Worm (Caenorhabditis elegans) whole organism, young adult: ENCODE data around the gene C14H10.2.

Source experiments
- B0035.1 ChIP-seq: sonication (generic microtip); optimal IDR thresholded peaks from 2 replicates; lab custom pipeline; 2016; ENCODE audit warnings: missing genetic modification characterization, mild to moderate bottlenecking, missing compliant biosample characterization, missing genotype, missing genetic modification reagents
- B0261.1 ChIP-seq: sonication (generic microtip); optimal IDR thresholded peaks from 2 replicates; lab custom pipeline; 2016; ENCODE audit warnings: mild to moderate bottlenecking, missing genetic modification characterization, moderate library complexity, missing compliant biosample characterization
- C06A6.2 ChIP-seq: fragments of 200-800 bp; sonication (Bioruptor generic); conservative IDR thresholded peaks from 2 replicates; pipeline ENCODE4 v1.3.6; 2022; ENCODE audit warnings: missing genetic modification characterization, missing compliant biosample characterization
- F52B5.7 ChIP-seq: sonication (generic microtip); optimal IDR thresholded peaks from 2 replicates; lab custom pipeline; 2016; ENCODE audit warnings: mild to moderate bottlenecking, missing genetic modification characterization, missing compliant biosample characterization
- T07F8.4 ChIP-seq: sonication (generic microtip); optimal IDR thresholded peaks from 2 replicates; lab custom pipeline; 2016; ENCODE audit warnings: mild to moderate bottlenecking, missing genetic modification characterization, moderate library complexity, missing compliant biosample characterization
- T26A5.8 ChIP-seq: sonication (generic microtip); optimal IDR thresholded peaks from 2 replicates; lab custom pipeline; 2016; ENCODE audit warnings: missing genetic modification characterization, missing compliant biosample characterization
- Y53G8AR.9 ChIP-seq: fragments of 200-800 bp; sonication (Bioruptor generic); conservative IDR thresholded peaks from 2 replicates; pipeline ENCODE4 v1.3.6; 2022; ENCODE audit warnings: missing genetic modification reagents, missing genetic modification characterization, missing compliant biosample characterization
- Y67H2A.10 ChIP-seq: fragments of 200-800 bp; sonication (Bioruptor generic); conservative IDR thresholded peaks from 2 replicates; pipeline ENCODE4 v1.3.6; 2022; ENCODE audit warnings: missing genetic modification reagents, missing genetic modification characterization, missing compliant biosample characterization
- Y95B8A.8 ChIP-seq: fragments of 200-800 bp; sonication (Bioruptor generic); IDR thresholded peaks from 2 replicates; pipeline ENCODE4 v1.3.6; 2022; ENCODE audit warnings: missing genetic modification reagents, missing genetic modification characterization, missing compliant biosample characterization
- attf-5 ChIP-seq: fragments of 200-800 bp; sonication (Bioruptor generic); optimal IDR thresholded peaks from 2 replicates; lab custom pipeline; 2018; ENCODE audit warnings: mild to moderate bottlenecking, missing genetic modification characterization, missing compliant biosample characterization
- bed-2 ChIP-seq: fragments of 200-800 bp; sonication (Bioruptor generic); IDR thresholded peaks from 2 replicates; pipeline ENCODE4 v1.3.6; 2022; ENCODE audit warnings: missing genetic modification reagents, missing genetic modification characterization, missing compliant biosample characterization
- ceh-91 ChIP-seq: fragments of 200-800 bp; sonication (Bioruptor generic); IDR thresholded peaks from 2 replicates; pipeline ENCODE4 v1.3.6; 2022; ENCODE audit warnings: missing genetic modification reagents, missing genetic modification characterization, missing compliant biosample characterization
- dpl-1 ChIP-seq: fragments of 150-350 bp; optimal IDR thresholded peaks from 2 replicates; lab custom pipeline; 2014; ENCODE audit warnings: missing biosample characterization, missing genetic modification reagents, missing genetic modification characterization
- efl-1 ChIP-seq: fragments of 150-350 bp; optimal IDR thresholded peaks from 2 replicates; lab custom pipeline; 2014; ENCODE audit warnings: missing biosample characterization, missing genetic modification reagents, missing genetic modification characterization
- egl-44 ChIP-seq: fragments of 200-800 bp; sonication (Bioruptor generic); IDR thresholded peaks from 2 replicates; pipeline ENCODE4 v1.3.6; 2022; ENCODE audit warnings: missing genetic modification reagents, missing genetic modification characterization, missing compliant biosample characterization
- gei-17 ChIP-seq: fragments of 200-800 bp; sonication (Bioruptor generic); optimal IDR thresholded peaks from 2 replicates; lab custom pipeline; 2018; ENCODE audit warnings: mild to moderate bottlenecking, missing genetic modification characterization, missing compliant biosample characterization
- hmg-20 ChIP-seq: fragments of 200-800 bp; sonication (Bioruptor generic); IDR thresholded peaks from 2 replicates; pipeline ENCODE4 v1.3.6; 2022; ENCODE audit warnings: missing genetic modification reagents, missing genetic modification characterization, missing compliant biosample characterization
- hsf-1 ChIP-seq: fragments of 200-800 bp; sonication (Bioruptor generic); IDR thresholded peaks from 2 replicates; pipeline ENCODE4 v1.3.6; 2022; ENCODE audit warnings: missing genetic modification reagents, missing genetic modification characterization, missing compliant biosample characterization
- lin-54 ChIP-seq: fragments of 200-800 bp; sonication (Bioruptor generic); optimal IDR thresholded peaks from 2 replicates; lab custom pipeline; 2018; ENCODE audit warnings: mild to moderate bottlenecking, missing genetic modification characterization, missing compliant biosample characterization
- madf-10 ChIP-seq: sonication (generic microtip); optimal IDR thresholded peaks from 2 replicates; lab custom pipeline; 2016; ENCODE audit warnings: mild to moderate bottlenecking, missing genetic modification characterization, missing compliant biosample characterization
- mes-4 ChIP-seq: sonication (generic microtip); optimal IDR thresholded peaks from 2 replicates; lab custom pipeline; 2016; ENCODE audit warnings: missing genotype, missing genetic modification characterization, missing compliant biosample characterization
- mxl-1 ChIP-seq: sonication (generic microtip); optimal IDR thresholded peaks from 2 replicates; lab custom pipeline; 2016; ENCODE audit warnings: missing genetic modification characterization, missing compliant biosample characterization
- nfya-1 ChIP-seq: sonication (generic microtip); optimal IDR thresholded peaks from 2 replicates; lab custom pipeline; 2017; ENCODE audit warnings: antibody characterized with exemption, missing compliant biosample characterization, missing genetic modification characterization, borderline replicate concordance; ENCODE audit not compliant: insufficient read depth
- nhr-179 ChIP-seq: sonication (generic microtip); optimal IDR thresholded peaks from 2 replicates; lab custom pipeline; 2016; ENCODE audit warnings: mild to moderate bottlenecking, missing genetic modification characterization, missing compliant biosample characterization
- nhr-80 ChIP-seq: sonication (generic microtip); optimal IDR thresholded peaks from 2 replicates; lab custom pipeline; 2016; ENCODE audit warnings: missing genetic modification characterization, missing compliant biosample characterization
- nhr-90 ChIP-seq: sonication (generic microtip); optimal IDR thresholded peaks from 2 replicates; lab custom pipeline; 2016; ENCODE audit warnings: missing genotype, mild to moderate bottlenecking, missing genetic modification characterization, missing compliant biosample characterization
- rcor-1 ChIP-seq: fragments of 200-800 bp; sonication (Bioruptor generic); IDR thresholded peaks from 2 replicates; pipeline ENCODE4 v1.3.6; 2022; ENCODE audit warnings: missing genetic modification reagents, missing genetic modification characterization, missing compliant biosample characterization
- sea-2 ChIP-seq: fragments of 200-800 bp; sonication (Bioruptor generic); IDR thresholded peaks from 2 replicates; pipeline ENCODE4 v1.3.6; 2022; ENCODE audit warnings: missing genetic modification characterization, missing compliant biosample characterization
- snpc-1.3 ChIP-seq: sonication (generic microtip); optimal IDR thresholded peaks from 2 replicates; lab custom pipeline; 2017; ENCODE audit warnings: missing genetic modification characterization, mild to moderate bottlenecking, missing compliant biosample characterization, antibody characterized with exemption, moderate library complexity, missing genotype, missing genetic modification reagents; ENCODE audit not compliant: insufficient read depth
- tbp1 ChIP-seq: fragments of 200-800 bp; sonication (Bioruptor generic); optimal IDR thresholded peaks from 2 replicates; lab custom pipeline; 2018; ENCODE audit warnings: mild to moderate bottlenecking, missing genetic modification characterization, missing compliant biosample characterization
- xnd-1 ChIP-seq: sonication (generic microtip); optimal IDR thresholded peaks from 2 replicates; lab custom pipeline; 2016; ENCODE audit warnings: missing genotype, missing genetic modification reagents, missing genetic modification characterization, missing compliant biosample characterization
- zim-3 ChIP-seq: sonication (generic microtip); optimal IDR thresholded peaks from 2 replicates; lab custom pipeline; 2017; ENCODE audit warnings: mild to moderate bottlenecking, missing genetic modification characterization, moderate library complexity, missing compliant biosample characterization
- ztf-25 ChIP-seq: fragments of 200-800 bp; sonication (Bioruptor generic); IDR thresholded peaks from 2 replicates; pipeline ENCODE4 v1.3.6; 2022; ENCODE audit warnings: missing genetic modification reagents, missing genetic modification characterization, missing compliant biosample characterization
- ztf-26 ChIP-seq: sonication (generic microtip); optimal IDR thresholded peaks from 2 replicates; lab custom pipeline; 2017; ENCODE audit warnings: missing genetic modification characterization, missing compliant biosample characterization

Gene C14H10.2

DNA sequence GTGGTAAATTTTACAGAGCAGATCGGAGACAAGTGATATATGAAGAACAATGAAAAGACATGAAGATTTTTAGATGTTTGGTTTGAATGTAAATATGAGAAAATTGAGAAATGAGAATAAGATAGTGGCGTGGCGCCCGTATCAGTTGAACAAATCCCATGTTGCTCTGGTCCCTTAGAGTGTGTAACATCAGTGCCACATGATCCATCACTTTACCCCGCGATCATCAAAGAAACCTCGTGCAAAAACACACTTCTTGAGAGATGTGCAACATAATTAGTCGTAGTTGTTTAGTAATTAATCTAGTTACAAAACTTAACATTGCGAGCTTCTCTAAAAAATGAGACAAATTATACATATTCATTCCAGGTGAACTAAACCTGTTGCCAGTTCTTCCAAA is 1.4 kb upstream of the C14H10.2 start (continued):
- no peak for TF ChIP-seq nfya-1 (tag; lab: Kevin White, UChicago)
- TF ChIP-seq lin-54, result no peak

DNA sequence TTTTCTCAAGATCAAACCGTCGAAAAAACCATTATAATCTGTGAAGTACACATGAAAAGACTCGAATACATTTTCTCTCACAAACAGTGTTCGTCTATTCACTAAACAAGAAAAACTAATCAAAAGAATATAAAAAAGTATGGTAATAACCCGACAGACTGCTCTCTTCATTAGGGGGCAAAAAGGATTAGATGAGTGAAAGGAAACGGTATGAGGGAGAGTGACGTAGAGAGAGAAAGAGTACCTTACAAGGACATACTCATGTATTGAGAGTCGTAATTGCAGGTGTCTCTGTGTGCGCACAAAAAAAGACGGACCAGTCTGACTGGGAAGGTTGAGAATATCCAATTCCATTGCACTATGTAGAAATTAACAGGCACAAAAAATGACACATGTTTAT is 3.0 kb downstream of the C14H10.2 start:
- TF ChIP-seq ztf-25 (GFP tag; lab: Robert Waterston, UW) (no peak), ztf-26 (tag; lab: Kevin White, UChicago) (no peak), bed-2 (GFP tag; lab: Robert Waterston, UW) (no peak), B0035.1 (tag; lab: Kevin White, UChicago) (no peak), hmg-20 (GFP tag; lab: Robert Waterston, UW) (no peak), mes-4 (tag; lab: Kevin White, UChicago) (no peak), dpl-1 (GFP tag; lab: Kevin White, UChicago) (no peak), hsf-1 (GFP tag; lab: Robert Waterston, UW) (no peak), rcor-1 (GFP tag; lab: Robert Waterston, UW) (no peak), Y95B8A.8 (GFP tag; lab: Robert Waterston, UW) (no peak)

DNA sequence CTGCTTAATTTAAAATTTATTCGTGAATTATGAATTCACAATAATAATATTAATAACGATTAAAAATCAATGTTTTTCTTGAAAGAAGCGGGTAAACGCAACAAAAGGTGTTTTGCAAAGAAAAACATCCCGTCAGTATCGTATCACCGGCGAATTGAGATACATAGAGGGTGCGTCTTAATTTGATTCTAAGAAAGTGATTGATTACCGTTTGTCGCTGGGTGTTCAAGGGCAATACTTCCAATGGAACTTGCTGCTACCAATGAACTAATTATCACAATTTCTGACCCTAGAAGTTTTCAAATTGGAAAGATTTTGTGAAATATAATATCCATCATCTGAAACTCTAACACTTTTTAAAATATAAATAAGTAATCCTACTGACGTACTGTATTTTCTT is 7.1 kb downstream of the C14H10.2 start:
- TF ChIP-seq sea-2 (GFP tag; lab: Robert Waterston, UW) (no peak), efl-1 (no peak), snpc-1.3 (tag; lab: Kevin White, UChicago) (no peak), B0261.1 (no peak), ztf-26 (tag; lab: Kevin White, UChicago) (no peak), xnd-1 (tag; lab: Kevin White, UChicago) (no peak), egl-44 (GFP tag; lab: Robert Waterston, UW) (no peak), zim-3 (tag; lab: Kevin White, UChicago) (no peak), madf-10 (tag; lab: Kevin White, UChicago) (no peak), nhr-90 (tag; lab: Kevin White, UChicago) (no peak), mxl-1 (tag; lab: Kevin White, UChicago) (no peak), attf-5 (no peak), tbp1 (GFP tag; lab: Kevin White, UChicago) (no peak), T07F8.4 (tag; lab: Kevin White, UChicago) (no peak), nhr-80 (tag; lab: Kevin White, UChicago) (no peak), C06A6.2 (no peak), rcor-1 (GFP tag; lab: Robert Waterston, UW) (no peak), Y95B8A.8 (GFP tag; lab: Robert Waterston, UW) (no peak), Y67H2A.10 (no peak)
- TF ChIP-seq, all 124 proteins: peak for 0

DNA sequence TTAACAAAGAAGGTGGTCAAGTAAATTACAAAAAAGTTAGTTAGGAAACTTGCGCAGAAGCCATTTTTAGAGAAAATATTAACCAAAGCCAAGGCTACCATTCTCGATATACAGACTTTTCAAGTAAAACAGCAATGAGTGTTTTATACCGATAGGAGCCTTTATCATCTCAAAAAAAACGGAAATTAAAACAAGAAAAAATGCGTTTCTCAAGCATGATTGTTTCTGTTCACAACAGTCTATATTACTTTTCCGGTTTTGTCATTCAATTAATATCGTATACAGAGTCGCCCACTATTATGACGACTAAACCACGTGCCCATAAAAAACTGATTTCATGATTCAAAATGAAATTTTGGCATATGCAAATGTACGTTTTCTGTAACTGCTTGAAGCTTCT is 11.7 kb downstream of the C14H10.2 start, which contains the start of gene str-74:
Gene str-74 (minus strand): TSS at position 101 of the 400 bp plus-strand sequence.
- no peak for TF ChIP-seq Y95B8A.8 (GFP tag; lab: Robert Waterston, UW)
- no peak for TF ChIP-seq nhr-179 (tag; lab: Kevin White, UChicago)
- TF ChIP-seq gei-17 (GFP tag; lab: Kevin White, UChicago), result no peak
- no peak for TF ChIP-seq Y53G8AR.9 (GFP tag; lab: Robert Waterston, UW)
- no peak for TF ChIP-seq F52B5.7
- no peak for TF ChIP-seq nhr-80 (tag; lab: Kevin White, UChicago)
- no peak for TF ChIP-seq ceh-91 (GFP tag; lab: Robert Waterston, UW)
- TF ChIP-seq T26A5.8 (tag; lab: Kevin White, UChicago), result no peak
